Worm (Caenorhabditis elegans) whole organism, L1 larva: Measurements from ENCODE around the gene C33D9.8.

Source experiments
- zag-1 ChIP-seq: fragments of 150-350 bp; optimal IDR thresholded peaks from 2 replicates; lab custom pipeline; 2014; ENCODE audit warnings: missing biosample characterization, missing genetic modification characterization
- ztf-4 ChIP-seq: fragments of 150-350 bp; optimal IDR thresholded peaks from 2 replicates; lab custom pipeline; 2014; ENCODE audit warnings: missing biosample characterization, missing genetic modification characterization

ce11 chrIV:8793223-8793622, 6.7 kb upstream of the C33D9.8 start:
- no peak for TF ChIP-seq zag-1
- no peak for TF ChIP-seq ztf-4 (tag; lab: Kevin White, UChicago)
